Worm (Caenorhabditis elegans) whole organism, L4 larva: ENCODE results near the gene lec-11.

Experiments
- F10B5.3 ChIP-seq: sonication (generic microtip); optimal IDR thresholded peaks from 2 replicates; lab custom pipeline; 2016; ENCODE audit warnings: mild to moderate bottlenecking, missing genetic modification characterization, missing compliant biosample characterization
- F26F4.8 ChIP-seq: fragments of 200-800 bp; sonication (Bioruptor generic); conservative IDR thresholded peaks from 2 replicates; pipeline ENCODE4 v1.3.6; 2022; ENCODE audit warnings: missing genetic modification characterization, missing compliant biosample characterization
- F37D6.2 ChIP-seq: sonication (generic microtip); optimal IDR thresholded peaks from 2 replicates; lab custom pipeline; 2016; ENCODE audit warnings: mild to moderate bottlenecking, missing genetic modification characterization, missing compliant biosample characterization
- R02D3.7 ChIP-seq: fragments of 150-350 bp; sonication (generic microtip); optimal IDR thresholded peaks from 3 replicates; lab custom pipeline; 2014; ENCODE audit warnings: missing biosample characterization, missing genetic modification characterization
- T20F7.1 ChIP-seq: fragments of 200-800 bp; sonication (Bioruptor generic); optimal IDR thresholded peaks from 2 replicates; lab custom pipeline; 2018; ENCODE audit warnings: mild to moderate bottlenecking, missing genetic modification characterization, missing compliant biosample characterization
- T26A8.4 ChIP-seq: fragments of 200-800 bp; sonication (Bioruptor generic); IDR thresholded peaks from 2 replicates; pipeline ENCODE4 v1.3.6; 2022; ENCODE audit warnings: missing genetic modification characterization, missing compliant biosample characterization
- Y48G9A.11 ChIP-seq: fragments of 200-800 bp; sonication (Bioruptor generic); IDR thresholded peaks from 2 replicates; pipeline ENCODE4 v1.3.6; 2022; ENCODE audit warnings: missing genetic modification reagents, missing genetic modification characterization, missing compliant biosample characterization
- Y5F2A.4 ChIP-seq: fragments of 200-800 bp; sonication (Bioruptor generic); optimal IDR thresholded peaks from 2 replicates; lab custom pipeline; 2018; ENCODE audit warnings: mild to moderate bottlenecking, missing genetic modification characterization, missing compliant biosample characterization
- Y75B8A.6 ChIP-seq: fragments of 200-800 bp; sonication (Bioruptor generic); IDR thresholded peaks from 2 replicates; pipeline ENCODE4 v1.3.6; 2022; ENCODE audit warnings: missing genetic modification reagents, missing genetic modification characterization, missing compliant biosample characterization
- ZK546.5 ChIP-seq, 2 experiments: sonication (generic microtip); optimal IDR thresholded peaks; 2 replicates each; lab custom pipeline; 2017; ENCODE audit warnings: missing biosample characterization in 2 of 2, missing genetic modification characterization in 2 of 2
- aha-1 ChIP-seq: fragments of 150-350 bp; peaks from one replicate; lab custom pipeline; 2014; ENCODE audit warnings: missing biosample characterization, missing genetic modification characterization
- ama-1 ChIP-seq: fragments of 150-350 bp; optimal IDR thresholded peaks from 2 replicates; lab custom pipeline; 2014; ENCODE audit warnings: inconsistent platforms, mixed read lengths
- arid-1 ChIP-seq: fragments of 200-800 bp; sonication (Bioruptor generic); conservative IDR thresholded peaks from 2 replicates; pipeline ENCODE4 v1.3.6; 2022; ENCODE audit warnings: missing genetic modification reagents, missing genetic modification characterization, missing compliant biosample characterization
- ceh-20 ChIP-seq: fragments of 200-800 bp; sonication (Bioruptor generic); IDR thresholded peaks from 2 replicates; pipeline ENCODE4 v1.3.6; 2022; ENCODE audit warnings: missing genetic modification reagents, missing genetic modification characterization, missing compliant biosample characterization
- ceh-28 ChIP-seq: fragments of 150-350 bp; optimal IDR thresholded peaks from 2 replicates; lab custom pipeline; 2014; ENCODE audit warnings: missing biosample characterization, missing genetic modification reagents, missing genetic modification characterization
- ces-1 ChIP-seq: fragments of 150-350 bp; sonication (generic microtip); optimal IDR thresholded peaks from 4 replicates; lab custom pipeline; 2014; ENCODE audit warnings: missing biosample characterization, missing genetic modification reagents, missing genetic modification characterization
- cey-2 ChIP-seq: sonication (generic microtip); optimal IDR thresholded peaks from 3 replicates; lab custom pipeline; 2017; ENCODE audit warnings: missing genetic modification characterization, mild to moderate bottlenecking, missing compliant biosample characterization, antibody characterized with exemption, borderline replicate concordance; ENCODE audit not compliant: insufficient read depth
- ctbp-1 ChIP-seq: fragments of 200-800 bp; sonication (Bioruptor generic); IDR thresholded peaks from 2 replicates; pipeline ENCODE4 v1.3.6; 2022; ENCODE audit warnings: missing genetic modification reagents, missing genetic modification characterization, missing compliant biosample characterization
- daf-16 ChIP-seq, 3 experiments: sonication (generic microtip); optimal IDR thresholded peaks; 2 replicates each; lab custom pipeline; 2016 to 2017; ENCODE audit warnings: missing genetic modification characterization in 3 of 3, missing genetic modification reagents in 3 of 3, mild to moderate bottlenecking in 2 of 3, missing compliant biosample characterization in 2 of 3, missing biosample characterization in 1 of 3, moderate library complexity in 1 of 3
- dve-1 ChIP-seq: sonication (generic microtip); optimal IDR thresholded peaks from 2 replicates; lab custom pipeline; 2017; ENCODE audit warnings: antibody characterized with exemption, mild to moderate bottlenecking, missing genetic modification characterization, missing compliant biosample characterization; ENCODE audit not compliant: insufficient read depth
- fkh-10 ChIP-seq: fragments of 150-350 bp; optimal IDR thresholded peaks from 2 replicates; lab custom pipeline; 2014; ENCODE audit warnings: missing biosample characterization, missing genetic modification reagents, missing genetic modification characterization
- hif-1 ChIP-seq, 2 experiments: sonication (generic microtip); optimal IDR thresholded peaks; 2 replicates each; lab custom pipeline; 2016 to 2017; ENCODE audit warnings: missing compliant biosample characterization in 2 of 2, missing genetic modification characterization in 2 of 2, missing genetic modification reagents in 2 of 2, missing genotype in 2 of 2, mild to moderate bottlenecking in 1 of 2
- hlh-30 ChIP-seq: sonication (generic microtip); optimal IDR thresholded peaks from 2 replicates; lab custom pipeline; 2017; ENCODE audit warnings: antibody characterized with exemption, mild to moderate bottlenecking, missing genetic modification characterization, missing compliant biosample characterization; ENCODE audit not compliant: insufficient read depth
- jun-1 ChIP-seq: fragments of 150-350 bp; optimal IDR thresholded peaks from 2 replicates; lab custom pipeline; 2014; ENCODE audit warnings: missing biosample characterization, missing genetic modification reagents, missing genetic modification characterization
- lin-13 ChIP-seq: fragments of 150-350 bp; optimal IDR thresholded peaks from 2 replicates; lab custom pipeline; 2014; ENCODE audit warnings: missing biosample characterization, missing genetic modification reagents, missing genetic modification characterization
- lin-38 ChIP-seq: fragments of 200-800 bp; sonication (Bioruptor generic); IDR thresholded peaks from 2 replicates; pipeline ENCODE4 v1.3.6; 2022; ENCODE audit warnings: missing genetic modification reagents, missing genetic modification characterization, missing compliant biosample characterization
- lin-39 ChIP-seq: fragments of 150-350 bp; optimal IDR thresholded peaks from 2 replicates; lab custom pipeline; 2014; ENCODE audit warnings: missing biosample characterization, missing genetic modification reagents, missing genetic modification characterization
- lsy-2 ChIP-seq, 2 experiments: fragments of 150-350 bp in 1 of 2; sonication (generic microtip) in 1 of 2; optimal IDR thresholded peaks; 2 replicates each; lab custom pipeline; 2014 to 2017; ENCODE audit warnings: missing biosample characterization in 2 of 2, missing genetic modification characterization in 2 of 2
- mep-1 ChIP-seq: fragments of 150-350 bp; sonication (generic microtip); optimal IDR thresholded peaks from 3 replicates; lab custom pipeline; 2014; ENCODE audit warnings: missing biosample characterization, missing genetic modification characterization
- mes-2 ChIP-seq: sonication (generic microtip); optimal IDR thresholded peaks from 2 replicates; lab custom pipeline; 2016; ENCODE audit warnings: missing genotype, mild to moderate bottlenecking, missing genetic modification characterization, missing compliant biosample characterization; ENCODE audit not compliant: poor library complexity, severe bottlenecking
- nhr-10 ChIP-seq: fragments of 150-350 bp; optimal IDR thresholded peaks from 2 replicates; lab custom pipeline; 2014; ENCODE audit warnings: missing biosample characterization, missing genetic modification characterization
- nhr-111 ChIP-seq: fragments of 200-800 bp; sonication (Bioruptor generic); optimal IDR thresholded peaks from 2 replicates; lab custom pipeline; 2018; ENCODE audit warnings: mild to moderate bottlenecking, missing genetic modification characterization, missing compliant biosample characterization
- nhr-237 ChIP-seq: sonication (generic microtip); optimal IDR thresholded peaks from 2 replicates; lab custom pipeline; 2017; ENCODE audit warnings: missing biosample characterization, missing genetic modification characterization
- nhr-25 ChIP-seq: sonication (generic microtip); optimal IDR thresholded peaks from 2 replicates; lab custom pipeline; 2017; ENCODE audit warnings: missing genetic modification characterization, mild to moderate bottlenecking, missing compliant biosample characterization, antibody characterized with exemption, moderate library complexity, borderline replicate concordance; ENCODE audit not compliant: insufficient read depth
- nhr-28 ChIP-seq: fragments of 150-350 bp; optimal IDR thresholded peaks from 2 replicates; lab custom pipeline; 2014; ENCODE audit warnings: missing biosample characterization, missing genetic modification characterization
- nhr-41 ChIP-seq: fragments of 200-800 bp; sonication (Bioruptor generic); IDR thresholded peaks from 2 replicates; pipeline ENCODE4 v1.3.6; 2022; ENCODE audit warnings: missing genetic modification reagents, missing genetic modification characterization, missing compliant biosample characterization
- nhr-77 ChIP-seq: fragments of 150-350 bp; optimal IDR thresholded peaks from 2 replicates; lab custom pipeline; 2014; ENCODE audit warnings: missing biosample characterization, missing genetic modification characterization
- pha-4 ChIP-seq, 2 experiments: fragments of 150-350 bp in 1 of 2; fragments of 200-800 bp in 1 of 2; sonication (Bioruptor generic) in 1 of 2; IDR thresholded peaks in 1 of 2; optimal IDR thresholded peaks in 1 of 2; 2 replicates each; pipeline versions ENCODE4 v1.3.6 to Lab custom; 2014 to 2022; ENCODE audit warnings: missing genetic modification characterization in 2 of 2, missing genetic modification reagents in 2 of 2, missing biosample characterization in 1 of 2, missing compliant biosample characterization in 1 of 2
- php-3 ChIP-seq: fragments of 200-800 bp; sonication (Bioruptor generic); IDR thresholded peaks from 2 replicates; pipeline ENCODE4 v1.3.6; 2022; ENCODE audit warnings: missing genetic modification reagents, missing genetic modification characterization, missing compliant biosample characterization
- rbr-2 ChIP-seq: sonication (generic microtip); optimal IDR thresholded peaks from 2 replicates; lab custom pipeline; 2016; ENCODE audit warnings: missing genotype, missing genetic modification characterization, missing compliant biosample characterization
- skn-1 ChIP-seq: fragments of 150-350 bp; optimal IDR thresholded peaks from 2 replicates; lab custom pipeline; 2014; ENCODE audit warnings: missing biosample characterization, missing genetic modification characterization
- snpc-4 ChIP-seq: fragments of 150-350 bp; optimal IDR thresholded peaks from 2 replicates; lab custom pipeline; 2014; ENCODE audit warnings: missing biosample characterization, missing genetic modification characterization
- tra-1 ChIP-seq: fragments of 200-800 bp; sonication (Bioruptor generic); IDR thresholded peaks from 2 replicates; pipeline ENCODE4 v1.3.6; 2022; ENCODE audit warnings: missing genetic modification reagents, missing genetic modification characterization, missing compliant biosample characterization
- unc-130 ChIP-seq: sonication (generic microtip); optimal IDR thresholded peaks from 2 replicates; lab custom pipeline; 2016; ENCODE audit warnings: missing genetic modification reagents, missing genetic modification characterization, missing compliant biosample characterization
- zip-11 ChIP-seq: fragments of 200-800 bp; sonication (Bioruptor generic); IDR thresholded peaks from 2 replicates; pipeline ENCODE4 v1.3.6; 2022; ENCODE audit warnings: missing genetic modification characterization, missing compliant biosample characterization
- ztf-11 ChIP-seq: fragments of 150-350 bp; optimal IDR thresholded peaks from 2 replicates; lab custom pipeline; 2014; ENCODE audit warnings: missing biosample characterization, missing genetic modification characterization
- ztf-7 ChIP-seq: fragments of 150-350 bp; optimal IDR thresholded peaks from 2 replicates; lab custom pipeline; 2014; ENCODE audit warnings: missing biosample characterization, missing genetic modification characterization

Gene lec-11

ce11 chrIV:6576728-6577101 is 13.2 kb downstream of the lec-11 start (continued):
- peak; percentile 49 for TF ChIP-seq lin-38 (GFP tag; lab: Robert Waterston, UW)
- TF ChIP-seq lin-39 = no peak
- no peak for TF ChIP-seq snpc-4 (tag; lab: Kevin White, UChicago)
- TF ChIP-seq tra-1 (GFP tag; lab: Robert Waterston, UW) = no peak
- TF ChIP-seq T20F7.1 (GFP tag; lab: Kevin White, UChicago) = no peak
- no peak for TF ChIP-seq aha-1 (tag; lab: Kevin White, UChicago)
- TF ChIP-seq nhr-10 (tag; lab: Kevin White, UChicago) = no peak
- no peak for TF ChIP-seq ceh-20 (GFP tag; lab: Robert Waterston, UW)
- no peak for TF ChIP-seq F26F4.8
- TF ChIP-seq jun-1 = no peak
- peak in 1 of 2 experiments; percentile 17 for TF ChIP-seq hif-1 (tag; optimal IDR thresholded peaks at IDR 0.05; lab: Kevin White, UChicago)
- TF ChIP-seq mes-2 (tag; lab: Kevin White, UChicago) = peak; percentile 41
- TF ChIP-seq ztf-7 = no peak
- peak in 1 of 2 experiments; percentile 27 for TF ChIP-seq lsy-2 (tag; optimal IDR thresholded peaks at IDR 0.05; lab: Kevin White, UChicago)
- 0 out of 2 replicates have a peak, but pooled peaks have one; percentile 13 for TF ChIP-seq T26A8.4 (GFP tag; lab: Robert Waterston, UW)
- no peak for TF ChIP-seq Y5F2A.4 (GFP tag; lab: Kevin White, UChicago)
- TF ChIP-seq dve-1 (tag; lab: Kevin White, UChicago) = peak; percentile 87
- peak; percentile 67 for TF ChIP-seq nhr-28
- no peak for TF ChIP-seq F10B5.3 (tag; lab: Kevin White, UChicago)
- TF ChIP-seq cey-2 (tag; lab: Kevin White, UChicago) = no peak
- no peak for TF ChIP-seq nhr-111 (GFP tag; lab: Kevin White, UChicago)
- no peak for TF ChIP-seq ctbp-1
- TF ChIP-seq nhr-77 (tag; lab: Kevin White, UChicago) = no peak
- no peak for TF ChIP-seq R02D3.7 (tag; lab: Kevin White, UChicago)
- 0 out of 2 replicates have a peak, but pooled peaks have one; percentile 36 for TF ChIP-seq arid-1
- TF ChIP-seq zip-11 (GFP tag; lab: Robert Waterston, UW) = no peak
- TF ChIP-seq nhr-41 (GFP tag; lab: Robert Waterston, UW) = no peak
- no peak for TF ChIP-seq Y48G9A.11 (GFP tag; lab: Robert Waterston, UW)
- no peak for TF ChIP-seq ama-1
- TF ChIP-seq pha-4 (GFP tag; IDR thresholded peaks at IDR 0.05; lab: Robert Waterston, UW) = no peak
- TF ChIP-seq pha-4 (tag; optimal IDR thresholded peaks at IDR 0.05; lab: Kevin White, UChicago) = peak; percentile 32
- TF ChIP-seq unc-130 (GFP tag; lab: Kevin White, UChicago) = no peak
- no peak for TF ChIP-seq rbr-2 (tag; lab: Kevin White, UChicago)
- no peak for TF ChIP-seq ceh-28
- peak; percentile 59 for TF ChIP-seq hlh-30 (tag; lab: Kevin White, UChicago)
- TF ChIP-seq lin-13 (GFP tag; lab: Kevin White, UChicago) = peak; percentile 16
- TF ChIP-seq nhr-25 (tag; lab: Kevin White, UChicago) = peak; percentile 63
- TF ChIP-seq ZK546.5 (tag; optimal IDR thresholded peaks at IDR 0.05; lab: Kevin White, UChicago) = no peak
- no peak for TF ChIP-seq fkh-10 (GFP tag; lab: Kevin White, UChicago)
- TF ChIP-seq ztf-11 (tag; lab: Kevin White, UChicago) = no peak
- TF ChIP-seq skn-1 (tag; lab: Kevin White, UChicago) = no peak
- peak; percentile 65 for TF ChIP-seq mep-1 (tag; lab: Kevin White, UChicago)
- no peak for TF ChIP-seq Y75B8A.6 (GFP tag; lab: Robert Waterston, UW)
- peak in 1 of 2 experiments; percentile 1 for TF ChIP-seq daf-16 (GFP tag; optimal IDR thresholded peaks at IDR 0.05; lab: Kevin White, UChicago)
- peak; percentile 67 for TF ChIP-seq daf-16 (tag; optimal IDR thresholded peaks at IDR 0.05; lab: Kevin White, UChicago)
- no peak for TF ChIP-seq ces-1
- TF ChIP-seq nhr-237 = no peak
- TF ChIP-seq F37D6.2 (tag; lab: Kevin White, UChicago) = no peak
- TF ChIP-seq php-3 (GFP tag; lab: Robert Waterston, UW) = no peak
